Worm (Caenorhabditis elegans) whole organism, early embryonic: ENCODE data around the gene dhs-14.

Experiments used
- B0310.2 ChIP-seq: sonication (generic microtip); optimal IDR thresholded peaks from 2 replicates; lab custom pipeline; 2016; ENCODE audit warnings: mild to moderate bottlenecking, missing genetic modification characterization, missing compliant biosample characterization
- F13C5.2 ChIP-seq: sonication (generic microtip); optimal IDR thresholded peaks from 2 replicates; lab custom pipeline; 2017; ENCODE audit warnings: mild to moderate bottlenecking, missing genetic modification characterization, inconsistent platforms, missing compliant biosample characterization
- aly-1 ChIP-seq: sonication (generic microtip); optimal IDR thresholded peaks from 2 replicates; lab custom pipeline; 2016; ENCODE audit warnings: missing genetic modification characterization, missing compliant biosample characterization
- ama-1 ChIP-seq: fragments of 150-350 bp; optimal IDR thresholded peaks from 2 replicates; lab custom pipeline; 2014
- ceh-13 ChIP-seq: fragments of 200-800 bp; sonication (Bioruptor generic); optimal IDR thresholded peaks from 2 replicates; lab custom pipeline; 2018; ENCODE audit warnings: mild to moderate bottlenecking, missing genetic modification characterization, missing compliant biosample characterization
- ceh-36 ChIP-seq: sonication (generic microtip); optimal IDR thresholded peaks from 2 replicates; lab custom pipeline; 2016; ENCODE audit warnings: missing genetic modification characterization, inconsistent platforms, missing compliant biosample characterization
- ets-7 ChIP-seq: sonication (generic microtip); optimal IDR thresholded peaks from 2 replicates; lab custom pipeline; 2016; ENCODE audit warnings: missing genotype, missing genetic modification characterization, missing compliant biosample characterization
- flt-1 ChIP-seq: fragments of 200-800 bp; sonication (Bioruptor generic); IDR thresholded peaks from 2 replicates; pipeline ENCODE4 v1.3.6; 2022; ENCODE audit warnings: missing genetic modification characterization, missing compliant biosample characterization
- hmbx-1 ChIP-seq: sonication (generic microtip); optimal IDR thresholded peaks from 2 replicates; lab custom pipeline; 2016; ENCODE audit warnings: mild to moderate bottlenecking, missing genetic modification characterization, missing compliant biosample characterization
- hmg-4 ChIP-seq: fragments of 200-800 bp; sonication (Bioruptor generic); optimal IDR thresholded peaks from 2 replicates; lab custom pipeline; 2018; ENCODE audit warnings: mild to moderate bottlenecking, missing genetic modification characterization, missing compliant biosample characterization
- hnd-1 ChIP-seq: sonication (generic microtip); optimal IDR thresholded peaks from 2 replicates; lab custom pipeline; 2016; ENCODE audit warnings: missing genetic modification characterization, missing compliant biosample characterization
- pes-1 ChIP-seq: fragments of 200-800 bp; sonication (Bioruptor generic); IDR thresholded peaks from 2 replicates; pipeline ENCODE4 v1.3.6; 2022; ENCODE audit warnings: missing genetic modification reagents, missing genetic modification characterization, missing compliant biosample characterization
- scrt-1 ChIP-seq: fragments of 200-800 bp; sonication (Bioruptor generic); IDR thresholded peaks from 2 replicates; pipeline ENCODE4 v1.3.6; 2022; ENCODE audit warnings: missing genetic modification characterization, missing compliant biosample characterization
- sea-1 ChIP-seq: fragments of 200-800 bp; sonication (Bioruptor generic); conservative IDR thresholded peaks from 2 replicates; pipeline ENCODE4 v1.3.6; 2022; ENCODE audit warnings: missing genetic modification characterization, missing compliant biosample characterization
- tbx-11 ChIP-seq: fragments of 200-800 bp; sonication (Bioruptor generic); IDR thresholded peaks from 2 replicates; pipeline ENCODE4 v1.3.6; 2022; ENCODE audit warnings: missing genetic modification characterization, missing compliant biosample characterization
- tbx-37 ChIP-seq: fragments of 200-800 bp; sonication (Bioruptor generic); conservative IDR thresholded peaks from 2 replicates; pipeline ENCODE4 v1.3.6; 2022; ENCODE audit warnings: missing genetic modification reagents, missing genetic modification characterization, missing compliant biosample characterization
- tra-4 ChIP-seq: sonication (generic microtip); optimal IDR thresholded peaks from 2 replicates; lab custom pipeline; 2017; ENCODE audit warnings: missing genetic modification characterization, missing compliant biosample characterization

The dhs-14 gene

DNA sequence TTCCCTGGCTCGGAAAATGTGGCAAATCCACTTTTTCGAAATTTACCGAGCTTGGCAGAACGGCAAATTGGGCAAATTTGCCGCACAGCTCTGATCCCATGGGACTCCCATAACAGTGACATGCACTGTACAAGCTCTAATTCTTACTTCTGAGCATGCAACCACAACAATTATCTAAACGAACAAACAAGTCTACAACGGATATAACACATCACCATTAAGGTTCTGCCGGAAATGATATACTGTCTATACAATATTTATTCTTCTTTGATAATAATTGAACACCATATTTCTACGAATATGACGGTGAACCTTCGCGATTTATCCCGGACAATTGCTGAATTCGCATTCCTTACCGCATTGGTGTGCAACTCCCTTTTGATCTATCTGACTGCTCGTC, 36.8 kb downstream of the dhs-14 start, which contains the start of gene str-33:
Gene str-33, plus strand, starts transcription at position 301 of the 400 bp plus-strand sequence.
- no peak for TF ChIP-seq hmg-4 (GFP tag; lab: Kevin White, UChicago)
- no peak for TF ChIP-seq hnd-1
- no peak for TF ChIP-seq tbx-11
- no peak for TF ChIP-seq tra-4 (tag; lab: Kevin White, UChicago)
- TF ChIP-seq flt-1 (GFP tag; lab: Robert Waterston, UW): no peak
- no peak for TF ChIP-seq B0310.2
- no peak for TF ChIP-seq sea-1 (GFP tag; lab: Robert Waterston, UW)

DNA sequence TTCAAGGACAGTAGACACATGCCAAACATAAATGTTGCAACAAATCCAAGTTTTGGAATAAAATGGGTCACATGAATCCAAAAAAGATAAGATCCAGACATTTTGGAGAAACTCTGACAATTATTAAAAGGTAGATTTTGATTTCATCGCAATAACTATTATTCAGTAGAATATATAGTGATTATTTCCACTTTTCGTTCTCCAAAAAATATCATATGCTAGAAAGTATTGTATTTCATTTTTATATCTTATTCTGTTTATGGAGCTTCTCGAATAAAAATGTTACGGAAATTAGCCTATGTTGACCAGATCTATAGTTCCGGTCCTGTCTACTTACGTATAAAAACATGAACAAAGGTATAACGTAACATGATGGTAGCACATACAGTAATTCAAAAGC, 37.9 kb downstream of the dhs-14 start, which contains the start of gene str-13:
Gene str-13, minus strand, starts transcription at position 101 of the 400 bp plus-strand sequence.
- no peak for TF ChIP-seq hnd-1

DNA sequence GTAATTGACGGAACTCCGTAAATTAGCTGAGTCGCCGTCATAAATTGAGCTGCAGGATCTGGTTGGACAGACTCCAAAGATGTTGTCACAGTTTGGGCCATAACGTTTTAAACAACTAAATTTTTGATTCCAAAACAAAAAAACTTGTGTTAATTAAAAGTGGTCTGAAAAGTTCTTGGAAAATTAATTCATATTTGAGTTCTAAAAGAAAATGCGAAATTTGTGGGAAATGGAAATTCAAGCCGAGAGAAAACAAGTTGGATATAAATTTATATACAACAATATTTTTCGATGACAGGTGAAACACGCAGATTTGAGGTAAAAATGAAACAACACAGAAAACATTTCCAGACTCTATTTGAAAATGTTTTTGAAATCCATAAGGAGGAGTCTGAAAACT, 39.8 kb downstream of the dhs-14 start, which contains the start of gene srg-59:
Gene srg-59, minus strand, starts transcription at position 101 of the 400 bp plus-strand sequence.
- no peak for TF ChIP-seq flt-1 (GFP tag; lab: Robert Waterston, UW)
- no peak for TF ChIP-seq ceh-13 (GFP tag; lab: Kevin White, UChicago)
- no peak for TF ChIP-seq pes-1 (GFP tag; lab: Robert Waterston, UW)
- TF ChIP-seq ets-7 (tag; lab: Kevin White, UChicago): no peak
- TF ChIP-seq hmbx-1 (tag; lab: Kevin White, UChicago): no peak
- TF ChIP-seq F13C5.2: no peak
- no peak for TF ChIP-seq sea-1 (GFP tag; lab: Robert Waterston, UW)
- TF ChIP-seq aly-1 (tag; lab: Kevin White, UChicago): no peak
- TF ChIP-seq hmg-4 (GFP tag; lab: Kevin White, UChicago): no peak
- no peak for TF ChIP-seq tbx-37 (GFP tag; lab: Robert Waterston, UW)
- TF ChIP-seq B0310.2: no peak
- TF ChIP-seq scrt-1 (GFP tag; lab: Robert Waterston, UW): no peak
- TF ChIP-seq ama-1 (lab: Kevin White, UChicago): no peak
- TF ChIP-seq tbx-11: no peak
- no peak for TF ChIP-seq hnd-1
- TF ChIP-seq ceh-36 (tag; lab: Kevin White, UChicago): no peak
- no peak for TF ChIP-seq tra-4 (tag; lab: Kevin White, UChicago)

DNA sequence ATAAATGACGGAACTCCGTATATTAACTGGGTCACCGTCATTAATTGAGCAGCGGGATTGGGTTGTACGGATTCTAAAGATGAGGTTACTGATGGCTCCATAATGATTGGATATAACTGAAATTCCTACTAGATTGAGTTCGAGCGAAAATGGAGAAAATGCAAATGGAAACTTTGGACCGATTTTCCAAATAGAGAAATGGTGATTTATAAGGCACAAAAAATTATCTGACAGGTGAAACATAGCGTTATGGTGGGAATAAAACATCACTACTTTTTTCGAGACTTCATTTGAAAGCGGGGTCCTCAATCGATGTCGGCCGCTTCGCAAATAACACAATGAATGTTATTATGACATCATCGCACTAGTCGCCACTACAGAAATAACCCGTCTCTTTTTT, 42.4 kb downstream of the dhs-14 start, which contains the start of gene srg-60:
Gene srg-60, minus strand, starts transcription at position 101 of the 400 bp plus-strand sequence.
- TF ChIP-seq B0310.2 (no peak), ama-1 (lab: Kevin White, UChicago) (no peak), F13C5.2 (no peak), ets-7 (tag; lab: Kevin White, UChicago) (no peak), aly-1 (tag; lab: Kevin White, UChicago) (no peak), hmbx-1 (tag; lab: Kevin White, UChicago) (no peak), tra-4 (tag; lab: Kevin White, UChicago) (no peak), flt-1 (GFP tag; lab: Robert Waterston, UW) (no peak), ceh-36 (tag; lab: Kevin White, UChicago) (no peak), ceh-13 (GFP tag; lab: Kevin White, UChicago) (no peak), tbx-37 (GFP tag; lab: Robert Waterston, UW) (no peak), hmg-4 (GFP tag; lab: Kevin White, UChicago) (no peak), sea-1 (GFP tag; lab: Robert Waterston, UW) (no peak)

DNA sequence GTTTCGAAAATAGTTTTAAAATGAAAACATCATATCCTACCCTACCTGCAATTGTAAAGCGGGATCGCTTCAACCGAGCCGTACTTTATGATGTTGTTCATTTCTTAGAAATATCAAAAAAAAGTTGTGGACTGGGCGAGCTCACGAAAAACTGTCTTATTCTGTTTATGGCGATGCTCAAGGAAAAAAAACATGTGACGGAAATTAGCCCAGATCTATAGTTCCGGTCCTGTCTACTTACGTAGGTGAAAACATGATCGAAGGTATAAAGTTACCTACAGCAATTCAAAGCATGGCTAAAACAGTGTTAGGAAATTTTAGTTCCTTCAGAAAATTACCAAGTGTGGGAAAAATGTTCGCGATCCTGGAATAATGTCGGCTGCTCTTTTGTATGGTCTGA, 44.2 kb downstream of the dhs-14 start, which contains the start of gene srt-27:
Gene srt-27, minus strand, starts transcription at position 101 of the 400 bp plus-strand sequence.
- TF ChIP-seq tbx-11: no peak
- no peak for TF ChIP-seq B0310.2
- TF ChIP-seq hnd-1: no peak
- TF ChIP-seq flt-1 (GFP tag; lab: Robert Waterston, UW): no peak
- no peak for TF ChIP-seq tbx-37 (GFP tag; lab: Robert Waterston, UW)
- no peak for TF ChIP-seq aly-1 (tag; lab: Kevin White, UChicago)
- TF ChIP-seq ceh-36 (tag; lab: Kevin White, UChicago): no peak
- no peak for TF ChIP-seq hmbx-1 (tag; lab: Kevin White, UChicago)
- no peak for TF ChIP-seq ama-1 (lab: Kevin White, UChicago)
- TF ChIP-seq F13C5.2: no peak
- no peak for TF ChIP-seq sea-1 (GFP tag; lab: Robert Waterston, UW)
- TF ChIP-seq pes-1 (GFP tag; lab: Robert Waterston, UW): no peak
- TF ChIP-seq tra-4 (tag; lab: Kevin White, UChicago): no peak
- TF ChIP-seq ets-7 (tag; lab: Kevin White, UChicago): no peak

DNA sequence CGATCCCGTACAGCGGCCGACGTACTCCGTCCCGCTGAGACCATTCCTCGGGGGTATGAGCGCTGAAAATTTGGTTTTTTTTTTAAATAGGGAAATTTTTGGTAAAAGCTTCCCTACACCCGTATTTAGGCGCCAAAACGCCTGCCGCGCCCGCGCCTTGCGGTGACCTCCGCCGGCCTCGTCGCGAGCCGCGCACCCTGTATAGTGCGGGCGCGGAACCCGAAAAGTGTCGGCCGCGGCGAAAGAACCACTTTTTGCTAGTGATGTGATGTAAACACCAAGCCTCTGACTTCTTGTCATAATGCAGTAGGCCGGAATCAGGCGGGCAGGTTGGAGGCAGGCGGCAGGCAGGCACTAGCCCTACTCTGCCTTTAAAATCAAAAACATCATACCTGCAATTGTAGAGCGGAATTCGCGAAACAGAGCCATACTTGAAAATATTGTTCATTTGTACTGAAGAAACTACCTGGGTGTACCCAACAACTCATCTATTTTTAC, 46.3 kb downstream of the dhs-14 start, which contains the start of gene srt-29:
Gene srt-29, minus strand, starts transcription at position 448 of the 498 bp plus-strand sequence.
- TF ChIP-seq B0310.2 (no peak), ets-7 (tag; lab: Kevin White, UChicago) (no peak), hmg-4 (GFP tag; lab: Kevin White, UChicago) (no peak), ceh-13 (GFP tag; lab: Kevin White, UChicago) (no peak), pes-1 (GFP tag; lab: Robert Waterston, UW) (no peak), aly-1 (tag; lab: Kevin White, UChicago) (no peak), ceh-36 (tag; lab: Kevin White, UChicago) (no peak), tbx-37 (GFP tag; lab: Robert Waterston, UW) (no peak), hnd-1 (no peak)

DNA sequence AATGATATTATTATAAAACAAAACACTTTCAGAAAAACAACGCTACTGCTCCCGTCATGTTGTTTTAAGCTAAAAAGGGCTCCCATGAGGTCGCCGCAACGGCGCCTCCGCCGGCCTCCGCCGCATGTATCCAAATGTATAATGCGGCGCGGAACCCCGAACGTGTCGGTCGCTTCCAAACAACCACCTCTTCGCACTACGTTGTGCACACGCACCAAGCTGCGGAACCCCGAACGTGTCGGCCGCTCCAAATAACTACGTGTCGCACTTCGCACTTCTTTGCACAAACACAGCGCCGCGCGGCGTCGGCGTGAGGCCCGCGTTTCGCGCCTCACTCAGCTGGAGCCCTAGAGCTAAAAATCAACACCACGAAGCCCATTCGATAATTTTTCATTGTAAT, 48.1 kb downstream of the dhs-14 start:
- TF ChIP-seq B0310.2 (no peak), ceh-36 (tag; lab: Kevin White, UChicago) (no peak), sea-1 (GFP tag; lab: Robert Waterston, UW) (0 out of 2 replicates have a peak, but pooled peaks have one; percentile 32), aly-1 (tag; lab: Kevin White, UChicago) (no peak), flt-1 (GFP tag; lab: Robert Waterston, UW) (no peak)
